Worm (Caenorhabditis elegans): Measurements from ENCODE around the gene nhr-143.

nhr-143 gene

DNA sequence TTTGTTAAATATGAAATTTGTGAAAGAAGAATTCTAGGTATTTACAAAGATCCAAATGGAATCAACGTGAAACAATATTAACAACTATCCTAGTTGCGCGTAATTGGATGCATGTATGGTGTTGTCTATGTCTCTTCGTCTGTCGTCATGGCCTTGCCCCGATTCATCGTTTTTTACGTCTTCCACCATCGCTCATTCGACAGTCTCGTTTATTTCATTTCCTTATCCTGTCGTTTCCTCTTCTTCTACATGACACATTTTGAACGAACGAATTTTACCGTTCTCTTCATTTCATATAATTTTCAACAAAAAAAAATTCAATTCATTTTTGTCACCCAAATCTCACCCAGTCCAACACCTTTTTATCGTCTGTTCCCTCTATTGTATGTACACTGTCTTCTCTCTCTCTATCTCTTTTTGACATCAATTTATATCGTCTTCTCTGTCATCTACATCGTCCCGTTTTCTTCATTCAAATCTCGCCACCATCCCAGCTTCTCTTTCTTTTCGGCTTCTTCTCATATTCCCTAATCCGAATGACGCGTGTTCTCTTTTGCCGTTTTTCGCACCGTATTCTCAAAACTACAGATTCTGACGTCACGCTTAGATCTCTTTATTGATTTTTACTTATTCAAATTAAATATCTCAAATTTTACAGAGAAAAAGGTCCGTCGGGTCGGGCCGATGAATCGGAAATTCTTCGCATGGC, 18.2 kb downstream of the nhr-143 start, which contains the start of gene ttc-17:
Gene ttc-17, plus strand, starts transcription at position 659 of the 709 bp plus-strand sequence.
- no peak for TF ChIP-seq hmg-4 (GFP tag; optimal IDR thresholded peaks at IDR 0.05)
- TF ChIP-seq hnd-1 (tag; optimal IDR thresholded peaks at IDR 0.05), result no peak
- no peak for TF ChIP-seq scrt-1 (GFP tag; IDR thresholded peaks at IDR 0.05)
- TF ChIP-seq pes-1 (GFP tag; IDR thresholded peaks at IDR 0.05), result no peak
- no peak for TF ChIP-seq aly-1 (tag; optimal IDR thresholded peaks at IDR 0.05)
- no peak for TF ChIP-seq sea-1 (GFP tag; conservative IDR thresholded peaks at IDR 0.05)
- TF ChIP-seq ets-7 (tag; optimal IDR thresholded peaks at IDR 0.05), result no peak
- no peak for TF ChIP-seq B0310.2 (tag; optimal IDR thresholded peaks at IDR 0.05)
- no peak for TF ChIP-seq tra-4 (tag; optimal IDR thresholded peaks at IDR 0.05)
- no peak for TF ChIP-seq flt-1 (GFP tag; IDR thresholded peaks at IDR 0.05)
- TF ChIP-seq ama-1 (optimal IDR thresholded peaks at IDR 0.05), result no peak
- TF ChIP-seq ceh-13 (GFP tag; optimal IDR thresholded peaks at IDR 0.05), result no peak
- no peak for TF ChIP-seq F13C5.2 (tag; optimal IDR thresholded peaks at IDR 0.05)
- TF ChIP-seq tbx-11 (GFP tag; IDR thresholded peaks at IDR 0.05), result no peak

DNA sequence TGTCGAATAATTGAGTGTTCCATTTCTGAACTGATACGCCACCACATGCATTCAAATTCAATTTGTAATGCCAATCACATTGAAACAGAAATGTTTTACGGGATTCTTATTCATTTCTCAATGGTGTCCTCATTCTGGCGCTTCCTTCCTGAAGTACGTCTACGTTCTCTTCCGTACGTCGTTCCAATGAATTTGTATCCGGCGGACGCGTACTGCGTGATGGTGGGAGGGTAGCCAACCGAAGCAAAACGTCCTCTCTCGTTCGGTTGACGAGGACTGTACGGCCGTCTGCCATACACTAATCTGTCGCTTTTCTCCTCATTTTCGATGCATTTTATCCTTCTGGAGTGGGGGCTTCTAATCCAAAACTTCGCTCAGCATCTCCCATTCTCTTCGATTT, 24.9 kb downstream of the nhr-143 start:
- TF ChIP-seq scrt-1 (GFP tag; IDR thresholded peaks at IDR 0.05) (no peak), hmg-4 (GFP tag; optimal IDR thresholded peaks at IDR 0.05) (peak; percentile 19), B0310.2 (tag; optimal IDR thresholded peaks at IDR 0.05) (no peak), hnd-1 (tag; optimal IDR thresholded peaks at IDR 0.05) (no peak), tra-4 (tag; optimal IDR thresholded peaks at IDR 0.05) (no peak), aly-1 (tag; optimal IDR thresholded peaks at IDR 0.05) (no peak), ama-1 (optimal IDR thresholded peaks at IDR 0.05) (no peak), tbx-37 (GFP tag; conservative IDR thresholded peaks at IDR 0.05) (no peak)

- TF ChIP-seq scrt-1 (GFP tag; IDR thresholded peaks at IDR 0.05) (no peak), aly-1 (tag; optimal IDR thresholded peaks at IDR 0.05) (no peak), hmg-4 (GFP tag; optimal IDR thresholded peaks at IDR 0.05) (no peak), pes-1 (GFP tag; IDR thresholded peaks at IDR 0.05) (no peak), sea-1 (GFP tag; conservative IDR thresholded peaks at IDR 0.05) (no peak), ama-1 (optimal IDR thresholded peaks at IDR 0.05) (no peak)
Measured at ce11 chrV:8948996-8949395, 25.7 kb downstream of the nhr-143 start.

DNA sequence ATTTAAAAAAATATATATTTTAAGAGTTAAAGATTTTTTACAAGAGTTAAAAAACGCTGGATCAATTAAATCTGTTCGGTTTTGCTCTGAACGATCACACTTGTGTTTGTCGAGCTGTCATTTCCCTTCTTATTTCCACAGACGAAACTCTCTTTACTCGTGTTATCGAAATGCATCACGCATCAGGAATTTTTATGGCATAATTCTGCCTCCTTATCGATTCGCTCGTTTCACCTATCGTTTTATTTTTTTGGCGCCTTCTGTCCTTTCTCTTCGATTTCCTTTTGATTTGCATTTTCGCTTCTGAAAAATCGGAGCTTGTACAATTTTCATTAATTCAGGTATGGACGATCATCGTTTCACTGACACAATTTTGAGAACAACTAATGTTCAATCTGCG, 26.4 kb downstream of the nhr-143 start:
- no peak for TF ChIP-seq hmg-4 (GFP tag; optimal IDR thresholded peaks at IDR 0.05)
- TF ChIP-seq aly-1 (tag; optimal IDR thresholded peaks at IDR 0.05), result no peak
- TF ChIP-seq tra-4 (tag; optimal IDR thresholded peaks at IDR 0.05), result no peak
- TF ChIP-seq scrt-1 (GFP tag; IDR thresholded peaks at IDR 0.05), result no peak
- TF ChIP-seq hnd-1 (tag; optimal IDR thresholded peaks at IDR 0.05), result no peak
- TF ChIP-seq ceh-36 (tag; optimal IDR thresholded peaks at IDR 0.05), result no peak
- no peak for TF ChIP-seq ceh-13 (GFP tag; optimal IDR thresholded peaks at IDR 0.05)

- TF ChIP-seq ama-1 (optimal IDR thresholded peaks at IDR 0.05), result no peak
- no peak for TF ChIP-seq ceh-13 (GFP tag; optimal IDR thresholded peaks at IDR 0.05)
- TF ChIP-seq scrt-1 (GFP tag; IDR thresholded peaks at IDR 0.05), result no peak
- TF ChIP-seq hmbx-1 (tag; optimal IDR thresholded peaks at IDR 0.05), result no peak
- no peak for TF ChIP-seq ets-7 (tag; optimal IDR thresholded peaks at IDR 0.05)
- TF ChIP-seq tra-4 (tag; optimal IDR thresholded peaks at IDR 0.05), result no peak
- no peak for TF ChIP-seq pes-1 (GFP tag; IDR thresholded peaks at IDR 0.05)
- no peak for TF ChIP-seq ceh-36 (tag; optimal IDR thresholded peaks at IDR 0.05)
- TF ChIP-seq sea-1 (GFP tag; conservative IDR thresholded peaks at IDR 0.05), result no peak
- no peak for TF ChIP-seq F13C5.2 (tag; optimal IDR thresholded peaks at IDR 0.05)
- TF ChIP-seq hnd-1 (tag; optimal IDR thresholded peaks at IDR 0.05), result no peak
- TF ChIP-seq tbx-11 (GFP tag; IDR thresholded peaks at IDR 0.05), result no peak
- TF ChIP-seq aly-1 (tag; optimal IDR thresholded peaks at IDR 0.05), result no peak
- TF ChIP-seq B0310.2 (tag; optimal IDR thresholded peaks at IDR 0.05), result no peak
Measured at ce11 chrV:8947499-8947898, 27.2 kb downstream of the nhr-143 start, which contains the start of gene gck-1. gck-1 (plus strand) TSS chrV:8947799.

ce11 chrV:8946142-8946541, 28.6 kb downstream of the nhr-143 start:
- TF ChIP-seq ceh-13 (GFP tag; optimal IDR thresholded peaks at IDR 0.05), result no peak
- TF ChIP-seq F13C5.2 (tag; optimal IDR thresholded peaks at IDR 0.05), result no peak
- TF ChIP-seq hnd-1 (tag; optimal IDR thresholded peaks at IDR 0.05), result no peak
- no peak for TF ChIP-seq tbx-37 (GFP tag; conservative IDR thresholded peaks at IDR 0.05)
- no peak for TF ChIP-seq flt-1 (GFP tag; IDR thresholded peaks at IDR 0.05)
- TF ChIP-seq ets-7 (tag; optimal IDR thresholded peaks at IDR 0.05), result no peak
- TF ChIP-seq ama-1 (optimal IDR thresholded peaks at IDR 0.05), result no peak
- TF ChIP-seq hmg-4 (GFP tag; optimal IDR thresholded peaks at IDR 0.05), result no peak
- no peak for TF ChIP-seq hmbx-1 (tag; optimal IDR thresholded peaks at IDR 0.05)
- TF ChIP-seq tra-4 (tag; optimal IDR thresholded peaks at IDR 0.05), result no peak
- TF ChIP-seq tbx-11 (GFP tag; IDR thresholded peaks at IDR 0.05), result no peak
- no peak for TF ChIP-seq B0310.2 (tag; optimal IDR thresholded peaks at IDR 0.05)
- no peak for TF ChIP-seq scrt-1 (GFP tag; IDR thresholded peaks at IDR 0.05)
- no peak for TF ChIP-seq ceh-36 (tag; optimal IDR thresholded peaks at IDR 0.05)
- TF ChIP-seq aly-1 (tag; optimal IDR thresholded peaks at IDR 0.05), result no peak
- no peak for TF ChIP-seq sea-1 (GFP tag; conservative IDR thresholded peaks at IDR 0.05)
- TF ChIP-seq pes-1 (GFP tag; IDR thresholded peaks at IDR 0.05), result no peak

ce11 chrV:8944481-8944880, 30.3 kb downstream of the nhr-143 start:
- TF ChIP-seq ets-7 (tag; optimal IDR thresholded peaks at IDR 0.05) (no peak), aly-1 (tag; optimal IDR thresholded peaks at IDR 0.05) (no peak), ceh-36 (tag; optimal IDR thresholded peaks at IDR 0.05) (no peak), hmbx-1 (tag; optimal IDR thresholded peaks at IDR 0.05) (no peak), hmg-4 (GFP tag; optimal IDR thresholded peaks at IDR 0.05) (no peak), pes-1 (GFP tag; IDR thresholded peaks at IDR 0.05) (no peak), tra-4 (tag; optimal IDR thresholded peaks at IDR 0.05) (no peak), F13C5.2 (tag; optimal IDR thresholded peaks at IDR 0.05) (no peak), flt-1 (GFP tag; IDR thresholded peaks at IDR 0.05) (no peak), hnd-1 (tag; optimal IDR thresholded peaks at IDR 0.05) (no peak), B0310.2 (tag; optimal IDR thresholded peaks at IDR 0.05) (no peak), scrt-1 (GFP tag; IDR thresholded peaks at IDR 0.05) (no peak), ama-1 (optimal IDR thresholded peaks at IDR 0.05) (no peak), tbx-11 (GFP tag; IDR thresholded peaks at IDR 0.05) (no peak)
